Worm (Caenorhabditis elegans): ENCODE data around the gene R53.4.

Gene R53.4

ce11 chrII:9940430-9940829 is 27.4 kb downstream of the R53.4 start, which contains the start of gene ufd-3 (continued):
- no peak for TF ChIP-seq Y53G8AR.9 (GFP tag; conservative IDR thresholded peaks at IDR 0.05)
- no peak for TF ChIP-seq ceh-40 (GFP tag; IDR thresholded peaks at IDR 0.05)
- no peak for TF ChIP-seq T26A5.8 (tag; optimal IDR thresholded peaks at IDR 0.05)
- peak; percentile 55 for TF ChIP-seq F57C9.4 (tag; optimal IDR thresholded peaks at IDR 0.05)
- peak; percentile 72 for TF ChIP-seq ccch-3 (GFP tag; optimal IDR thresholded peaks at IDR 0.05)
- no peak for TF ChIP-seq nfya-1 (tag; optimal IDR thresholded peaks at IDR 0.05; ENCODE audit: borderline replicate concordance, insufficient read depth)
- no peak for TF ChIP-seq chd-7 (tag; optimal IDR thresholded peaks at IDR 0.05)
- no peak for TF ChIP-seq hlh-26 (GFP tag; conservative IDR thresholded peaks at IDR 0.05)
- peak; percentile 65 for TF ChIP-seq D2030.7 (GFP tag; IDR thresholded peaks at IDR 0.05)
- TF ChIP-seq aptf-2 (GFP tag; conservative IDR thresholded peaks at IDR 0.05), result peak; percentile 69; the same call in 1 of the 2 replicates
- no peak for TF ChIP-seq lsy-27 (tag; optimal IDR thresholded peaks at IDR 0.05; ENCODE audit: borderline replicate concordance, insufficient read depth)
- peak; percentile 27 for TF ChIP-seq nhr-27 (tag; optimal IDR thresholded peaks at IDR 0.05)
- peak; percentile 92 for TF ChIP-seq attf-3 (GFP tag; conservative IDR thresholded peaks at IDR 0.05)
- no peak for TF ChIP-seq zfh-2 (GFP tag; conservative IDR thresholded peaks at IDR 0.05)
- peak; percentile 72 for TF ChIP-seq mcd-1 (GFP tag; IDR thresholded peaks at IDR 0.05)
- peak; percentile 19; the same call in 1 of the 2 replicates for TF ChIP-seq ceh-91 (GFP tag; IDR thresholded peaks at IDR 0.05)
- TF ChIP-seq atf-7 (tag; optimal IDR thresholded peaks at IDR 0.05), result peak; percentile 49
- TF ChIP-seq cebp-1 (GFP tag; IDR thresholded peaks at IDR 0.05), result no peak
- peak; percentile 63 for TF ChIP-seq cebp-1 (tag; optimal IDR thresholded peaks at IDR 0.05)
- no peak for TF ChIP-seq Y53F4B.3 (GFP tag; IDR thresholded peaks at IDR 0.05)
- 0 out of 2 replicates have a peak, but pooled peaks have one; percentile 45 for TF ChIP-seq nfya-2 (GFP tag; IDR thresholded peaks at IDR 0.05)
- peak; percentile 78 for TF ChIP-seq pha-4 (tag; optimal IDR thresholded peaks at IDR 0.05)
- peak; percentile 42 for TF ChIP-seq hmg-1.2 (GFP tag; IDR thresholded peaks at IDR 0.05)
- TF ChIP-seq tbx-9 (tag; optimal IDR thresholded peaks at IDR 0.05; ENCODE audit: borderline replicate concordance), result no peak
- peak; percentile 93 for TF ChIP-seq ZK185.1 (tag; optimal IDR thresholded peaks at IDR 0.05; ENCODE audit: poor library complexity, severe bottlenecking)
- TF ChIP-seq hlh-12 (tag; optimal IDR thresholded peaks at IDR 0.05), result no peak
- TF ChIP-seq aptf-3 (GFP tag; IDR thresholded peaks at IDR 0.05), result no peak
- no peak for TF ChIP-seq B0019.2 (GFP tag; conservative IDR thresholded peaks at IDR 0.05)
- TF ChIP-seq unc-130 (GFP tag; optimal IDR thresholded peaks at IDR 0.05), result peak; percentile 90
- TF ChIP-seq sea-2 (GFP tag; IDR thresholded peaks at IDR 0.05), result no peak
- TF ChIP-seq tbp1 (GFP tag; optimal IDR thresholded peaks at IDR 0.05), result peak; percentile 42
- TF ChIP-seq rcor-1 (GFP tag; IDR thresholded peaks at IDR 0.05), result peak; percentile 64; the same call in 1 of the 2 replicates
- TF ChIP-seq F55B11.4 (tag; optimal IDR thresholded peaks at IDR 0.05; ENCODE audit: borderline replicate concordance, insufficient read depth), result no peak
- no peak for TF ChIP-seq ets-4 (GFP tag; optimal IDR thresholded peaks at IDR 0.05)
- 0 out of 2 replicates have a peak, but pooled peaks have one; percentile 55 for TF ChIP-seq egl-44 (GFP tag; IDR thresholded peaks at IDR 0.05)
- TF ChIP-seq lin-26 (GFP tag; IDR thresholded peaks at IDR 0.05), result no peak
- no peak for TF ChIP-seq ztf-3 (GFP tag; optimal IDR thresholded peaks at IDR 0.05)
- TF ChIP-seq die-1 (tag; optimal IDR thresholded peaks at IDR 0.05), result no peak
- 0 out of 2 replicates have a peak, but pooled peaks have one; percentile 59 for TF ChIP-seq madf-3 (GFP tag; IDR thresholded peaks at IDR 0.05)
- peak; percentile 58 for TF ChIP-seq snpc-3.4 (tag; optimal IDR thresholded peaks at IDR 0.05)
- TF ChIP-seq attf-5 (GFP tag; optimal IDR thresholded peaks at IDR 0.05), result peak; percentile 81
- no peak for TF ChIP-seq ztf-28 (GFP tag; IDR thresholded peaks at IDR 0.05)
- peak; percentile 86 for TF ChIP-seq efl-1 (GFP tag; optimal IDR thresholded peaks at IDR 0.05)
- TF ChIP-seq mxl-1 (tag; optimal IDR thresholded peaks at IDR 0.05), result no peak
- TF ChIP-seq tlf-1 (GFP tag; optimal IDR thresholded peaks at IDR 0.05), result peak; percentile 45
- peak; percentile 72 for TF ChIP-seq dox-1 (GFP tag; IDR thresholded peaks at IDR 0.05)
- no peak for TF ChIP-seq ztf-22 (GFP tag; optimal IDR thresholded peaks at IDR 0.05)
- no peak for TF ChIP-seq F57A8.1 (GFP tag; optimal IDR thresholded peaks at IDR 0.05)
- peak; percentile 75 for TF ChIP-seq madf-6 (GFP tag; IDR thresholded peaks at IDR 0.05)

Data from whole organism, young adult.